Fruit fly (Drosophila melanogaster) whole organism, embryonic: Measurements from ENCODE around the gene cpx.

Experiments
- Atf3 ChIP-seq: fragments of 200-800 bp; sonication (Bioruptor generic); optimal IDR thresholded peaks from 3 replicates; lab custom pipeline; 2016; ENCODE audit warnings: missing biosample characterization, missing genetic modification characterization
- BEAF-32 ChIP-seq: fragments of 200-800 bp; sonication (Bioruptor generic); optimal IDR thresholded peaks from 3 replicates; lab custom pipeline; 2017; ENCODE audit warnings: missing biosample characterization, missing genetic modification characterization, mild to moderate bottlenecking, moderate library complexity, missing genetic modification reagents
- CG10147 ChIP-seq: fragments of 200-800 bp; sonication (Bioruptor generic); optimal IDR thresholded peaks from 2 replicates; lab custom pipeline; 2019; ENCODE audit warnings: missing biosample characterization, mild to moderate bottlenecking, missing genetic modification characterization, moderate library complexity
- CG11085 ChIP-seq: fragments of 200-800 bp; sonication (Bioruptor generic); IDR thresholded peaks from 2 replicates; pipeline ENCODE4 v1.3.6; 2022; ENCODE audit warnings: missing biosample characterization, missing genetic modification characterization
- CG12236 ChIP-seq: fragments of 200-800 bp; sonication (Bioruptor generic); optimal IDR thresholded peaks from 2 replicates; lab custom pipeline; 2016; ENCODE audit warnings: missing biosample characterization, missing genetic modification characterization
- CG13775 ChIP-seq: fragments of 200-800 bp; sonication (Bioruptor generic); optimal IDR thresholded peaks from 3 replicates; lab custom pipeline; 2017; ENCODE audit warnings: missing biosample characterization, mild to moderate bottlenecking, missing genetic modification characterization
- CG14667 ChIP-seq: fragments of 200-800 bp; sonication (Bioruptor generic); IDR thresholded peaks from 2 replicates; pipeline ENCODE4 v1.3.6; 2022; ENCODE audit warnings: missing biosample characterization, missing genetic modification characterization
- CG31388 ChIP-seq: fragments of 200-800 bp; sonication (Bioruptor generic); optimal IDR thresholded peaks from 2 replicates; lab custom pipeline; 2016; ENCODE audit warnings: missing biosample characterization, missing genetic modification characterization
- CG32772 ChIP-seq: fragments of 200-800 bp; sonication (Bioruptor generic); IDR thresholded peaks from 2 replicates; pipeline ENCODE4 v1.3.6; 2022; ENCODE audit warnings: missing biosample characterization, missing genetic modification characterization
- CG34224 ChIP-seq: fragments of 200-800 bp; sonication (Bioruptor generic); IDR thresholded peaks from 3 replicates; pipeline ENCODE4 v1.3.6; 2022; ENCODE audit warnings: missing biosample characterization, missing genetic modification characterization; ENCODE audit not compliant: partially characterized antibody
- CG3838 ChIP-seq: fragments of 200-800 bp; sonication (Bioruptor generic); optimal IDR thresholded peaks from 3 replicates; lab custom pipeline; 2016; ENCODE audit warnings: missing biosample characterization, missing genetic modification characterization
- CG4282 ChIP-seq: fragments of 200-800 bp; sonication (Bioruptor generic); optimal IDR thresholded peaks from 2 replicates; lab custom pipeline; 2016; ENCODE audit warnings: missing biosample characterization, missing genetic modification characterization
- CG6689 ChIP-seq: fragments of 200-800 bp; sonication (Bioruptor generic); IDR thresholded peaks from 2 replicates; pipeline ENCODE4 v1.3.6; 2022; ENCODE audit warnings: missing biosample characterization, missing genetic modification characterization
- CG9797 ChIP-seq: fragments of 200-800 bp; sonication (Bioruptor generic); optimal IDR thresholded peaks from 3 replicates; lab custom pipeline; 2018; ENCODE audit warnings: missing biosample characterization, mild to moderate bottlenecking, missing genetic modification characterization
- CTCF ChIP-seq: fragments of 200-800 bp; sonication (Bioruptor generic); optimal IDR thresholded peaks from 2 replicates; lab custom pipeline; 2017; ENCODE audit warnings: missing biosample characterization, mild to moderate bottlenecking, missing genetic modification characterization, moderate library complexity
- CoRest ChIP-seq: fragments of 200-800 bp; sonication (Bioruptor generic); optimal IDR thresholded peaks from 3 replicates; lab custom pipeline; 2018; ENCODE audit warnings: missing biosample characterization, mild to moderate bottlenecking, missing genetic modification characterization, moderate library complexity
- Dek ChIP-seq: fragments of 200-800 bp; sonication (Bioruptor generic); optimal IDR thresholded peaks from 3 replicates; lab custom pipeline; 2019; ENCODE audit warnings: missing biosample characterization, mild to moderate bottlenecking, missing genetic modification characterization, moderate library complexity
- Dip3 ChIP-seq: fragments of 200-800 bp; sonication (Bioruptor generic); optimal IDR thresholded peaks from 3 replicates; lab custom pipeline; 2016; ENCODE audit warnings: missing biosample characterization, missing genetic modification characterization
- Drgx ChIP-seq: fragments of 200-800 bp; sonication (Bioruptor generic); IDR thresholded peaks from 2 replicates; pipeline ENCODE4 v1.3.6; 2022; ENCODE audit warnings: missing biosample characterization, missing genetic modification characterization
- Eip74EF ChIP-seq, 2 experiments: fragments of 200-800 bp in 1 of 2; fragments of >200 bp in 1 of 2; sonication (Bioruptor generic) in 1 of 2; optimal IDR thresholded peaks; 2 replicates each; lab custom pipeline; 2017 to 2019; ENCODE audit warnings: missing biosample characterization in 2 of 2, missing genetic modification characterization in 2 of 2, mild to moderate bottlenecking in 1 of 2, moderate library complexity in 1 of 2
- Fer2 ChIP-seq: fragments of 200-800 bp; sonication (Bioruptor generic); optimal IDR thresholded peaks from 2 replicates; lab custom pipeline; 2018; ENCODE audit warnings: missing biosample characterization, mild to moderate bottlenecking, missing genetic modification characterization, moderate library complexity
- Lim3 ChIP-seq: fragments of 200-800 bp; sonication (Bioruptor generic); IDR thresholded peaks from 2 replicates; pipeline ENCODE4 v1.3.6; 2022; ENCODE audit warnings: missing biosample characterization, missing genetic modification characterization
- MESR4 ChIP-seq: fragments of 200-800 bp; sonication (Bioruptor generic); optimal IDR thresholded peaks from 2 replicates; lab custom pipeline; 2018; ENCODE audit warnings: missing biosample characterization, mild to moderate bottlenecking, missing genetic modification characterization, moderate library complexity
- Med ChIP-seq: fragments of 200-800 bp; sonication (Bioruptor generic); peaks from one replicate; lab custom pipeline; 2016; ENCODE audit warnings: missing biosample characterization, missing genetic modification characterization, mild to moderate bottlenecking, inconsistent platforms, moderate library complexity
- NC2β ChIP-seq: fragments of 200-800 bp; sonication (Bioruptor generic); optimal IDR thresholded peaks from 2 replicates; lab custom pipeline; 2016; ENCODE audit warnings: missing biosample characterization, missing genetic modification characterization
- Nf-YC ChIP-seq: fragments of 200-800 bp; optimal IDR thresholded peaks from 3 replicates; lab custom pipeline; 2019; ENCODE audit warnings: missing biosample characterization, mild to moderate bottlenecking, missing genetic modification characterization, moderate library complexity
- Opbp ChIP-seq: fragments of 200-800 bp; sonication (Bioruptor generic); IDR thresholded peaks from 3 replicates; pipeline ENCODE4 v1.3.6; 2022; ENCODE audit warnings: missing biosample characterization, missing genetic modification characterization; ENCODE audit not compliant: partially characterized antibody
- Pdp1 ChIP-seq, 2 experiments: fragments of 200-800 bp; sonication (Bioruptor generic); optimal IDR thresholded peaks; 3 replicates each; lab custom pipeline; 2016; ENCODE audit warnings: missing biosample characterization in 2 of 2, missing genetic modification characterization in 2 of 2, mild to moderate bottlenecking in 1 of 2, moderate library complexity in 1 of 2
- Scr ChIP-seq: fragments of 200-800 bp; sonication (Bioruptor generic); IDR thresholded peaks from 2 replicates; pipeline ENCODE4 v1.3.6; 2022; ENCODE audit warnings: missing biosample characterization, missing genetic modification characterization; ENCODE audit not compliant: partially characterized antibody
- Six4 ChIP-seq: fragments of 200-800 bp; sonication (Bioruptor generic); optimal IDR thresholded peaks from 2 replicates; lab custom pipeline; 2016; ENCODE audit warnings: missing biosample characterization, missing genetic modification characterization
- Sry-δ ChIP-seq: fragments of 200-800 bp; sonication (Bioruptor generic); optimal IDR thresholded peaks from 2 replicates; lab custom pipeline; 2016; ENCODE audit warnings: missing biosample characterization, missing genetic modification characterization
- ara ChIP-seq: fragments of 200-800 bp; sonication (Bioruptor generic); IDR thresholded peaks from 2 replicates; pipeline ENCODE4 v1.3.6; 2022; ENCODE audit warnings: missing biosample characterization, missing genetic modification characterization
- croc ChIP-seq: fragments of 200-800 bp; sonication (Bioruptor generic); conservative IDR thresholded peaks from 3 replicates; pipeline ENCODE4 v1.3.6; 2022; ENCODE audit warnings: missing biosample characterization, missing genetic modification characterization
- dmrt11E ChIP-seq: fragments of 200-800 bp; sonication (Bioruptor generic); optimal IDR thresholded peaks from 3 replicates; lab custom pipeline; 2018; ENCODE audit warnings: missing biosample characterization, mild to moderate bottlenecking, missing genetic modification characterization, moderate library complexity
- gfzf ChIP-seq: fragments of 200-800 bp; sonication (Bioruptor generic); optimal IDR thresholded peaks from 2 replicates; lab custom pipeline; 2016; ENCODE audit warnings: missing biosample characterization, mild to moderate bottlenecking, missing genetic modification characterization, moderate library complexity
- gro ChIP-seq: fragments of 200-800 bp; sonication (Bioruptor generic); optimal IDR thresholded peaks from 2 replicates; lab custom pipeline; 2016; ENCODE audit warnings: missing biosample characterization, missing genetic modification characterization
- h ChIP-seq: fragments of >200 bp; optimal IDR thresholded peaks from 2 replicates; lab custom pipeline; 2017
- hkb ChIP-seq, 2 experiments: fragments of 200-800 bp in 1 of 2; fragments of >200 bp in 1 of 2; sonication (Bioruptor generic) in 1 of 2; IDR thresholded peaks in 1 of 2; optimal IDR thresholded peaks in 1 of 2; 2 replicates each; pipeline versions ENCODE4 v1.3.6 to Lab custom; 2017 to 2022; ENCODE audit warnings: missing biosample characterization in 1 of 2, missing genetic modification characterization in 1 of 2
- inv ChIP-seq: fragments of 200-800 bp; sonication (Bioruptor generic); IDR thresholded peaks from 2 replicates; pipeline ENCODE4 v1.3.6; 2022; ENCODE audit warnings: missing biosample characterization, missing genetic modification characterization; ENCODE audit not compliant: partially characterized antibody
- lab ChIP-seq: fragments of 200-800 bp; sonication (Bioruptor generic); optimal IDR thresholded peaks from 3 replicates; lab custom pipeline; 2017; ENCODE audit warnings: missing biosample characterization, missing genetic modification characterization, mild to moderate bottlenecking, moderate library complexity, missing genetic modification reagents
- lilli ChIP-seq: fragments of 200-800 bp; sonication (Bioruptor generic); optimal IDR thresholded peaks from 3 replicates; lab custom pipeline; 2016; ENCODE audit warnings: missing biosample characterization, missing genetic modification characterization
- nerfin-2 ChIP-seq: fragments of 200-800 bp; sonication (Bioruptor generic); IDR thresholded peaks from 2 replicates; pipeline ENCODE4 v1.3.6; 2022; ENCODE audit warnings: missing biosample characterization, missing genetic modification characterization; ENCODE audit not compliant: partially characterized antibody
- p53 ChIP-seq: fragments of 200-800 bp; sonication (Bioruptor generic); optimal IDR thresholded peaks from 2 replicates; lab custom pipeline; 2016; ENCODE audit warnings: missing biosample characterization, missing genetic modification characterization
- prd ChIP-seq, 3 experiments: fragments of >200 bp in 2 of 3; fragments of 200-800 bp in 1 of 3; sonication (Bioruptor generic) in 1 of 3; optimal IDR thresholded peaks in 2 of 3; IDR thresholded peaks in 1 of 3; 2 replicates in 2 of 3; 3 replicates in 1 of 3; pipeline versions ENCODE4 v1.3.6 to Lab custom; 2017 to 2022; ENCODE audit warnings: missing biosample characterization in 1 of 3, missing genetic modification characterization in 1 of 3
- tup ChIP-seq: fragments of 200-800 bp; sonication (Bioruptor generic); optimal IDR thresholded peaks from 2 replicates; lab custom pipeline; 2016; ENCODE audit warnings: missing biosample characterization, mild to moderate bottlenecking, missing genetic modification characterization, moderate library complexity
- vnd ChIP-seq: fragments of 200-800 bp; sonication (Bioruptor generic); IDR thresholded peaks from 3 replicates; pipeline ENCODE4 v1.3.6; 2022; ENCODE audit warnings: missing biosample characterization, missing genetic modification characterization; ENCODE audit not compliant: partially characterized antibody
- wor ChIP-seq: fragments of 200-800 bp; sonication (Bioruptor generic); IDR thresholded peaks from 2 replicates; pipeline ENCODE4 v1.3.6; 2022; ENCODE audit warnings: missing biosample characterization, missing genetic modification characterization

Gene cpx

dm6 chr3R:4232139-4233017 lies 47.6 kb upstream of the cpx start, which contains the start of gene CG14641 (continued):
- TF ChIP-seq prd (optimal IDR thresholded peaks at IDR 0.05; lab: Kevin White, UChicago) (no peak), prd (GFP tag; IDR thresholded peaks at IDR 0.05; lab: Robert Waterston, UW) (peak; percentile 32; the same call in 1 of the 3 replicates), CG14667 (GFP tag; lab: Robert Waterston, UW) (peak; percentile 29; the same call in 1 of the 2 replicates), CG31388 (no peak), hkb (optimal IDR thresholded peaks at IDR 0.05; lab: Kevin White, UChicago) (no peak), hkb (GFP tag; IDR thresholded peaks at IDR 0.05; lab: Robert Waterston, UW) (no peak), Drgx (GFP tag; lab: Robert Waterston, UW) (no peak), CG6689 (GFP tag; lab: Robert Waterston, UW) (peak; percentile 17; the same call in 1 of the 2 replicates), Six4 (no peak), wor (GFP tag; lab: Robert Waterston, UW) (no peak), MESR4 (GFP tag; lab: Kevin White, UChicago) (peak; percentile 92), CTCF (GFP tag; lab: Kevin White, UChicago) (no peak), Dek (no peak), inv (GFP tag; lab: Robert Waterston, UW) (no peak), h (no peak), Med (GFP tag; lab: Kevin White, UChicago) (no peak), Opbp (GFP tag; lab: Robert Waterston, UW) (peak; percentile 54; the same call in 2 of the 3 replicates), Nf-YC (no peak), Sry-δ (GFP tag; lab: Kevin White, UChicago) (peak; percentile 73), vnd (GFP tag; lab: Robert Waterston, UW) (peak; percentile 38; the same call in 1 of the 3 replicates), CG32772 (no peak), p53 (GFP tag; lab: Kevin White, UChicago) (no peak), dmrt11E (tag; lab: Kevin White, UChicago) (peak; percentile 19), gro (GFP tag; lab: Kevin White, UChicago) (no peak), Scr (peak; percentile 44), CG12236 (GFP tag; lab: Kevin White, UChicago) (no peak), CG9797 (GFP tag; lab: Kevin White, UChicago) (no peak), ara (GFP tag; lab: Robert Waterston, UW) (no peak), lab (GFP tag; lab: Kevin White, UChicago) (no peak), Lim3 (GFP tag; lab: Robert Waterston, UW) (no peak), CG4282 (GFP tag; lab: Kevin White, UChicago) (no peak), Pdp1 (GFP tag; optimal IDR thresholded peaks at IDR 0.05; lab: Kevin White, UChicago) (no peak), CG11085 (GFP tag; lab: Robert Waterston, UW) (no peak), Fer2 (tag; lab: Kevin White, UChicago) (no peak), Eip74EF (GFP tag; optimal IDR thresholded peaks at IDR 0.05; lab: Kevin White, UChicago) (peak in 1 of 2 experiments; percentile 66), CG10147 (GFP tag; lab: Kevin White, UChicago) (no peak), BEAF-32 (GFP tag; lab: Kevin White, UChicago) (peak; percentile 66), tup (GFP tag; lab: Kevin White, UChicago) (no peak), NC2β (GFP tag; lab: Kevin White, UChicago) (no peak), CG13775 (GFP tag; lab: Kevin White, UChicago) (peak; percentile 29), Dip3 (GFP tag; lab: Kevin White, UChicago) (no peak), CG3838 (no peak), Atf3 (GFP tag; lab: Kevin White, UChicago) (no peak), croc (GFP tag; lab: Robert Waterston, UW) (no peak), CG34224 (GFP tag; lab: Robert Waterston, UW) (no peak), CoRest (tag; lab: Kevin White, UChicago) (peak; percentile 42), gfzf (peak; percentile 30), lilli (GFP tag; lab: Kevin White, UChicago) (no peak), nerfin-2 (0 out of 2 replicates have a peak, but pooled peaks have one; percentile 21)
